Fruit fly (Drosophila melanogaster) whole organism, pupa: ENCODE measurements around the gene Pstk.
A peak's percentile ranks its signal among the peaks of the same experiment; 100 is the strongest.

Experiments
- CG12605 ChIP-seq: fragments of 200-800 bp; sonication (Bioruptor generic); IDR thresholded peaks from 2 replicates; pipeline ENCODE4 v1.3.6; 2022; ENCODE audit warnings: missing biosample characterization, missing genetic modification characterization
- EcR ChIP-seq: fragments of 200-800 bp; sonication (Bioruptor generic); optimal IDR thresholded peaks from 3 replicates; lab custom pipeline; 2019; ENCODE audit warnings: missing biosample characterization, missing genetic modification characterization, mild to moderate bottlenecking, moderate library complexity, missing genetic modification reagents

dm6 chrX:19665684-19666141, 47.4 kb upstream of the Pstk start:
- TF ChIP-seq CG12605 (GFP tag; lab: Robert Waterston, UW) (peak; percentile 50), EcR (GFP tag; lab: Kevin White, UChicago) (peak; percentile 46)
